Worm (Caenorhabditis elegans): ENCODE measurements around the gene sru-11.

DNA sequence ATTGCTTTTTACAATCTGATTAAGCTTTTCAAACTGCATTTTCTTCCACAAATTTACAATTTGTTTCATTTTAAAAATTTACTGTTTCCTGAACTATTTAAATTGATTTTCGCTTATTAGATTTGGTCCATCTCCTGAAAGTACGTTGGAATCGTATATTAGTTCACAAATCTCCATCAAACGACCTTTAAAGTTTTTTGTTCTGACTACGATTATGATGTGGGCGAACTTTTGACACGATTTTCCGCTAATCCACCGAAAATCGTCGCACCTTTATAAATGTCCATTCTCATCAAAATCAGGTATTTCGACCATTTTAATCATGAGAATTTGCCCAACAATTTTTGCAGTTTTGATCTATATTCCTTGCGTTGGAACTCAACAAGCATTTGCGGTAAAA is 38.8 kb downstream of the sru-11 start, which contains the start of gene C08F11.1:
- TF ChIP-seq fos-1 (tag; optimal IDR thresholded peaks at IDR 0.05): no peak
- no peak for TF ChIP-seq elt-1 (tag; optimal IDR thresholded peaks at IDR 0.05)
- TF ChIP-seq snpc-4 (tag; optimal IDR thresholded peaks at IDR 0.05): no peak
- no peak for TF ChIP-seq ceh-82 (tag; optimal IDR thresholded peaks at IDR 0.05)
- no peak for TF ChIP-seq gmeb-1 (tag; optimal IDR thresholded peaks at IDR 0.05)
- no peak for TF ChIP-seq lsy-2 (tag; optimal IDR thresholded peaks at IDR 0.05)
